Worm (Caenorhabditis elegans) whole organism, late embryonic: ENCODE data around the gene npp-18.

ENCODE experiments used
- C08G9.2 ChIP-seq: sonication (generic microtip); optimal IDR thresholded peaks from 2 replicates; lab custom pipeline; 2016; ENCODE audit warnings: mild to moderate bottlenecking, missing genetic modification characterization, moderate library complexity, missing compliant biosample characterization
- C38D4.7 ChIP-seq: fragments of 200-800 bp; sonication (Bioruptor generic); optimal IDR thresholded peaks from 2 replicates; lab custom pipeline; 2018; ENCODE audit warnings: mild to moderate bottlenecking, missing genetic modification characterization, moderate library complexity, missing compliant biosample characterization
- F13H6.1 ChIP-seq: sonication (generic microtip); optimal IDR thresholded peaks from 2 replicates; lab custom pipeline; 2016; ENCODE audit warnings: missing genetic modification characterization, missing compliant biosample characterization
- K02D7.2 ChIP-seq: sonication (generic microtip); optimal IDR thresholded peaks from 2 replicates; lab custom pipeline; 2017; ENCODE audit warnings: mild to moderate bottlenecking, missing genetic modification characterization, missing compliant biosample characterization
- ahr-1 ChIP-seq: sonication (generic microtip); optimal IDR thresholded peaks from 2 replicates; lab custom pipeline; 2016; ENCODE audit warnings: missing genetic modification characterization, missing compliant biosample characterization
- ceh-14 ChIP-seq: sonication (generic microtip); optimal IDR thresholded peaks from 2 replicates; lab custom pipeline; 2016; ENCODE audit warnings: missing genotype, missing genetic modification characterization, missing compliant biosample characterization
- ceh-18 ChIP-seq: sonication (generic microtip); optimal IDR thresholded peaks from 2 replicates; lab custom pipeline; 2016; ENCODE audit warnings: missing genetic modification characterization, missing compliant biosample characterization
- ceh-19 ChIP-seq: fragments of 200-800 bp; sonication (Bioruptor generic); optimal IDR thresholded peaks from 2 replicates; lab custom pipeline; 2018; ENCODE audit warnings: mild to moderate bottlenecking, missing genetic modification characterization, missing compliant biosample characterization
- ceh-2 ChIP-seq: sonication (generic microtip); optimal IDR thresholded peaks from 2 replicates; lab custom pipeline; 2016; ENCODE audit warnings: missing genotype, missing genetic modification characterization, missing compliant biosample characterization
- ceh-30 ChIP-seq: fragments of 150-350 bp; optimal IDR thresholded peaks from 2 replicates; lab custom pipeline; 2014; ENCODE audit warnings: missing biosample characterization, missing genetic modification characterization
- ceh-31 ChIP-seq: sonication (generic microtip); optimal IDR thresholded peaks from 2 replicates; lab custom pipeline; 2016; ENCODE audit warnings: missing genetic modification characterization, missing compliant biosample characterization
- ceh-34 ChIP-seq: sonication (generic microtip); optimal IDR thresholded peaks from 2 replicates; lab custom pipeline; 2016; ENCODE audit warnings: mild to moderate bottlenecking, missing genetic modification characterization, missing compliant biosample characterization
- ceh-45 ChIP-seq: fragments of 200-800 bp; sonication (Bioruptor generic); IDR thresholded peaks from 2 replicates; pipeline ENCODE4 v1.3.6; 2022; ENCODE audit warnings: missing genetic modification reagents, missing genetic modification characterization, missing compliant biosample characterization
- ceh-48 ChIP-seq: sonication (generic microtip); optimal IDR thresholded peaks from 2 replicates; lab custom pipeline; 2016; ENCODE audit warnings: missing genetic modification characterization, inconsistent platforms, missing compliant biosample characterization
- ceh-6 ChIP-seq: fragments of 200-800 bp; sonication (Bioruptor generic); optimal IDR thresholded peaks from 2 replicates; lab custom pipeline; 2018; ENCODE audit warnings: mild to moderate bottlenecking, missing genetic modification characterization, missing compliant biosample characterization
- dmd-4 ChIP-seq: sonication (generic microtip); optimal IDR thresholded peaks from 2 replicates; lab custom pipeline; 2016; ENCODE audit warnings: borderline replicate concordance, missing genetic modification characterization, missing compliant biosample characterization
- dve-1 ChIP-seq: sonication (generic microtip); optimal IDR thresholded peaks from 2 replicates; lab custom pipeline; 2017; ENCODE audit warnings: antibody characterized with exemption, mild to moderate bottlenecking, missing genetic modification characterization, missing compliant biosample characterization
- elt-4 ChIP-seq: sonication (generic microtip); optimal IDR thresholded peaks from 2 replicates; lab custom pipeline; 2016; ENCODE audit warnings: missing genetic modification characterization, missing compliant biosample characterization
- eyg-1 ChIP-seq: sonication (generic microtip); optimal IDR thresholded peaks from 2 replicates; lab custom pipeline; 2016; ENCODE audit warnings: missing genotype, missing genetic modification characterization, missing compliant biosample characterization
- fax-1 ChIP-seq: sonication (generic microtip); optimal IDR thresholded peaks from 2 replicates; lab custom pipeline; 2016; ENCODE audit warnings: missing genotype, missing genetic modification characterization, missing compliant biosample characterization
- fkh-10 ChIP-seq: fragments of 150-350 bp; optimal IDR thresholded peaks from 2 replicates; lab custom pipeline; 2014; ENCODE audit warnings: missing biosample characterization, missing genetic modification reagents, missing genetic modification characterization
- fkh-6 ChIP-seq: sonication (generic microtip); optimal IDR thresholded peaks from 2 replicates; lab custom pipeline; 2016; ENCODE audit warnings: missing genetic modification characterization, missing compliant biosample characterization
- gmeb-2 ChIP-seq: sonication (generic microtip); optimal IDR thresholded peaks from 2 replicates; lab custom pipeline; 2016; ENCODE audit warnings: missing genetic modification characterization, inconsistent platforms, missing compliant biosample characterization
- hlh-30 ChIP-seq: sonication (generic microtip); optimal IDR thresholded peaks from 2 replicates; lab custom pipeline; 2017; ENCODE audit warnings: antibody characterized with exemption, missing genetic modification characterization, missing compliant biosample characterization; ENCODE audit not compliant: insufficient read depth
- hlh-6 ChIP-seq: sonication (generic microtip); optimal IDR thresholded peaks from 2 replicates; lab custom pipeline; 2016; ENCODE audit warnings: missing genotype, missing genetic modification characterization, missing compliant biosample characterization
- hlh-8 ChIP-seq: sonication (generic microtip); optimal IDR thresholded peaks from 2 replicates; lab custom pipeline; 2016; ENCODE audit warnings: missing genotype, missing genetic modification characterization, missing compliant biosample characterization
- lim-6 ChIP-seq: sonication (generic microtip); optimal IDR thresholded peaks from 2 replicates; lab custom pipeline; 2016; ENCODE audit warnings: missing genetic modification characterization, missing compliant biosample characterization
- madf-2 ChIP-seq: sonication (generic microtip); optimal IDR thresholded peaks from 2 replicates; lab custom pipeline; 2017; ENCODE audit warnings: missing genetic modification characterization, missing compliant biosample characterization
- nfya-1 ChIP-seq: sonication (generic microtip); optimal IDR thresholded peaks from 2 replicates; lab custom pipeline; 2017; ENCODE audit warnings: missing genetic modification characterization, mild to moderate bottlenecking, missing compliant biosample characterization, antibody characterized with exemption, moderate library complexity
- npax-4 ChIP-seq: sonication (generic microtip); optimal IDR thresholded peaks from 2 replicates; lab custom pipeline; 2016; ENCODE audit warnings: missing genetic modification characterization, missing compliant biosample characterization
- odd-2 ChIP-seq: sonication (generic microtip); optimal IDR thresholded peaks from 2 replicates; lab custom pipeline; 2017; ENCODE audit warnings: antibody characterized with exemption, mild to moderate bottlenecking, missing genetic modification characterization, missing compliant biosample characterization
- pag-3 ChIP-seq: sonication (generic microtip); optimal IDR thresholded peaks from 2 replicates; lab custom pipeline; 2016; ENCODE audit warnings: missing compliant biosample characterization, missing genetic modification characterization, borderline replicate concordance
- pax-1 ChIP-seq: fragments of 150-350 bp; optimal IDR thresholded peaks from 2 replicates; lab custom pipeline; 2014; ENCODE audit warnings: missing biosample characterization, missing genetic modification characterization
- pros-1 ChIP-seq: fragments of 150-350 bp; optimal IDR thresholded peaks from 2 replicates; lab custom pipeline; 2014; ENCODE audit warnings: missing biosample characterization, missing genetic modification reagents, missing genetic modification characterization
- ref-2 ChIP-seq: sonication (generic microtip); optimal IDR thresholded peaks from 2 replicates; lab custom pipeline; 2016; ENCODE audit warnings: missing genetic modification characterization, missing compliant biosample characterization
- rnt-1 ChIP-seq: sonication (generic microtip); optimal IDR thresholded peaks from 2 replicates; lab custom pipeline; 2016; ENCODE audit warnings: missing genetic modification characterization, missing compliant biosample characterization
- sdc-2 ChIP-seq: sonication (generic microtip); optimal IDR thresholded peaks from 2 replicates; lab custom pipeline; 2016; ENCODE audit warnings: missing genotype, missing genetic modification characterization, missing compliant biosample characterization
- sox-4 ChIP-seq: sonication (generic microtip); optimal IDR thresholded peaks from 2 replicates; lab custom pipeline; 2017; ENCODE audit warnings: mild to moderate bottlenecking, missing genetic modification characterization, inconsistent platforms, missing compliant biosample characterization
- syd-9 ChIP-seq: sonication (generic microtip); optimal IDR thresholded peaks from 2 replicates; lab custom pipeline; 2016; ENCODE audit warnings: mild to moderate bottlenecking, missing genetic modification characterization, moderate library complexity, missing compliant biosample characterization
- tbx-2 ChIP-seq: sonication (generic microtip); optimal IDR thresholded peaks from 2 replicates; lab custom pipeline; 2016; ENCODE audit warnings: missing genetic modification characterization, missing compliant biosample characterization
- unc-3 ChIP-seq, 2 experiments: fragments of 200-800 bp in 1 of 2; sonication (Bioruptor generic) in 1 of 2; sonication (generic microtip) in 1 of 2; conservative IDR thresholded peaks in 1 of 2; optimal IDR thresholded peaks in 1 of 2; 2 replicates each; pipeline versions ENCODE4 v1.3.6 to Lab custom; 2016 to 2022; ENCODE audit warnings: missing compliant biosample characterization in 2 of 2, missing genetic modification characterization in 2 of 2, missing genetic modification reagents in 1 of 2
- unc-42 ChIP-seq: sonication (generic microtip); optimal IDR thresholded peaks from 2 replicates; lab custom pipeline; 2016; ENCODE audit warnings: missing genotype, missing genetic modification characterization, missing compliant biosample characterization
- unc-55 ChIP-seq: sonication (generic microtip); optimal IDR thresholded peaks from 2 replicates; lab custom pipeline; 2017; ENCODE audit warnings: missing biosample characterization, missing genetic modification reagents, missing genetic modification characterization
- unc-86 ChIP-seq: sonication (generic microtip); optimal IDR thresholded peaks from 2 replicates; lab custom pipeline; 2016; ENCODE audit warnings: missing genetic modification characterization, missing compliant biosample characterization
- ztf-16 ChIP-seq: sonication (generic microtip); optimal IDR thresholded peaks from 2 replicates; lab custom pipeline; 2017; ENCODE audit warnings: missing genetic modification characterization, missing compliant biosample characterization

npp-18 gene

DNA sequence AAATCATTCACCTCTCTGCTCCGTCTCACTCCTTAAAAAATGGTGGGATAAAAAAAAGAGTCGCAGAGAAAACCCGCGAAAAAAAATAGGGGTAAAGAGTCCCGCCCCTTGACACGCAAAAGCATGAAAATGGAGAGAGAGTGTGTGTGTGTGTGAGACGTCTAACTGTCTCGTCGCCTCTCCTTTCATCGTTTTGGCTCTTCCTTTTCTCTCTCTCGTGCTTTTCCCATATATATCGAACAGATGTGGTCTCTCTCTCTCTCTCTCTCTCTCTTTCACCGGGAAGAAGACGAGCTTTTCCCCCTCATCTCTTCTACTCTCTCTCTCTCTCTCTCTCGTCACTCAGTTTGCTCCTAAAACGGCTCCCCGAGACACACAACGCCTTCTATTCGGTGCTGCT, 20.9 kb upstream of the npp-18 start:
- TF ChIP-seq ceh-14 (tag; lab: Kevin White, UChicago) (peak; percentile 40), npax-4 (tag; lab: Kevin White, UChicago) (no peak), sox-4 (tag; lab: Kevin White, UChicago) (no peak), syd-9 (no peak), elt-4 (tag; lab: Kevin White, UChicago) (no peak), dve-1 (tag; lab: Kevin White, UChicago) (peak; percentile 39), dmd-4 (tag; lab: Kevin White, UChicago) (no peak), ceh-48 (tag; lab: Kevin White, UChicago) (peak; percentile 13), unc-86 (tag; lab: Kevin White, UChicago) (no peak), ceh-2 (tag; lab: Kevin White, UChicago) (no peak), unc-42 (peak; percentile 78), fkh-10 (GFP tag; lab: Kevin White, UChicago) (no peak), gmeb-2 (tag; lab: Kevin White, UChicago) (no peak), nfya-1 (peak; percentile 74), hlh-6 (no peak), pax-1 (tag; lab: Kevin White, UChicago) (no peak), ceh-31 (tag; lab: Kevin White, UChicago) (peak; percentile 84), ztf-16 (tag; lab: Kevin White, UChicago) (no peak), C38D4.7 (GFP tag; lab: Kevin White, UChicago) (no peak), ref-2 (tag; lab: Kevin White, UChicago) (peak; percentile 16), fkh-6 (peak; percentile 10), hlh-30 (peak; percentile 31), sdc-2 (peak; percentile 3), rnt-1 (tag; lab: Kevin White, UChicago) (no peak), odd-2 (tag; lab: Kevin White, UChicago) (no peak), ceh-6 (GFP tag; lab: Kevin White, UChicago) (no peak), madf-2 (tag; lab: Kevin White, UChicago) (no peak), pros-1 (tag; lab: Kevin White, UChicago) (no peak), ceh-45 (no peak), F13H6.1 (tag; lab: Kevin White, UChicago) (no peak), ceh-18 (tag; lab: Kevin White, UChicago) (peak; percentile 59), ceh-34 (tag; lab: Kevin White, UChicago) (no peak), tbx-2 (tag; lab: Kevin White, UChicago) (peak; percentile 76), unc-3 (GFP tag; conservative IDR thresholded peaks at IDR 0.05; lab: Robert Waterston, UW) (no peak), unc-3 (tag; optimal IDR thresholded peaks at IDR 0.05; lab: Kevin White, UChicago) (no peak), pag-3 (tag; lab: Kevin White, UChicago) (no peak), C08G9.2 (tag; lab: Kevin White, UChicago) (no peak), ceh-19 (peak; percentile 47), K02D7.2 (tag; lab: Kevin White, UChicago) (no peak)
- TF ChIP-seq, all 69 proteins: peak for 13

DNA sequence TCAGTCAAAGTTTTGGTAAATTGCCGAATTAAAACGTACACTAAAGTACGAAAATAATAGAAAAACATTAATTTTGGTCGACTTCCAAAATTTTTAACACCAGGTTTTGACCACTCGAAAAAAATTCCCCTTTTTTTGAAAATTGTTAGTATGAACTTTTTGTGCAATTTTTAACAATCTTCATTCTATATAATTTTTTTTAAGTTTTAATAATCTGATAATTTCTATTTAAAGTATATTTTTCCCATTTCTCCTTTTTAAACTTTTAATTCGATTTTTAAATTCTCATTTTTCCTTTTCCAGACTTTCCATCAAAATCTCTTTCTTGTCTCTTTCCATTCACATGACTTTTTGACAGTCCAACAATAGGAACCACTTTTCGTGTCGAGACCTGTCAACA, 19.7 kb upstream of the npp-18 start, which contains the start of gene unc-64:
Gene unc-64 (plus strand): TSS at position 301 of the 400 bp plus-strand sequence.
- TF ChIP-seq nfya-1 (no peak), fax-1 (tag; lab: Kevin White, UChicago) (no peak), fkh-6 (no peak), ceh-18 (tag; lab: Kevin White, UChicago) (no peak), eyg-1 (tag; lab: Kevin White, UChicago) (no peak), unc-55 (no peak), ceh-14 (tag; lab: Kevin White, UChicago) (no peak), dmd-4 (tag; lab: Kevin White, UChicago) (no peak), hlh-8 (tag; lab: Kevin White, UChicago) (no peak), lim-6 (no peak), ahr-1 (tag; lab: Kevin White, UChicago) (no peak), syd-9 (no peak), ceh-30 (no peak)
- TF ChIP-seq, all 69 proteins: peak for 0
